Worm (Caenorhabditis elegans) whole organism, midembryonic: ENCODE results near the gene F09F9.2.

Source experiments
- med-1 ChIP-seq: sonication (generic microtip); optimal IDR thresholded peaks from 2 replicates; lab custom pipeline; 2017; ENCODE audit warnings: missing genetic modification characterization, mild to moderate bottlenecking, missing compliant biosample characterization, antibody characterized with exemption, missing genetic modification reagents; ENCODE audit not compliant: insufficient read depth
- ref-1 ChIP-seq: fragments of 200-800 bp; sonication (Bioruptor generic); conservative IDR thresholded peaks from 2 replicates; pipeline ENCODE4 v1.3.6; 2022; ENCODE audit warnings: missing genetic modification reagents, missing genetic modification characterization, missing compliant biosample characterization
- ztf-23 ChIP-seq: fragments of 200-800 bp; sonication (Bioruptor generic); IDR thresholded peaks from 2 replicates; pipeline ENCODE4 v1.3.6; 2022; ENCODE audit warnings: missing genetic modification reagents, missing genetic modification characterization, missing compliant biosample characterization
- ztf-29 ChIP-seq: fragments of 200-800 bp; sonication (Bioruptor generic); IDR thresholded peaks from 2 replicates; pipeline ENCODE4 v1.3.6; 2022; ENCODE audit warnings: missing genetic modification reagents, missing genetic modification characterization, missing compliant biosample characterization

Gene F09F9.2

ce11 chrX:4061968-4062367 lies 49.3 kb downstream of the F09F9.2 start:
- TF ChIP-seq ztf-29 (GFP tag; lab: Robert Waterston, UW) = no peak
- no peak for TF ChIP-seq ztf-23 (GFP tag; lab: Robert Waterston, UW)
- no peak for TF ChIP-seq med-1 (GFP tag; lab: Kevin White, UChicago)
- TF ChIP-seq ref-1 (GFP tag; lab: Robert Waterston, UW) = no peak
